Fruit fly (Drosophila melanogaster): Measurements from ENCODE around the gene CG6041.

DNA sequence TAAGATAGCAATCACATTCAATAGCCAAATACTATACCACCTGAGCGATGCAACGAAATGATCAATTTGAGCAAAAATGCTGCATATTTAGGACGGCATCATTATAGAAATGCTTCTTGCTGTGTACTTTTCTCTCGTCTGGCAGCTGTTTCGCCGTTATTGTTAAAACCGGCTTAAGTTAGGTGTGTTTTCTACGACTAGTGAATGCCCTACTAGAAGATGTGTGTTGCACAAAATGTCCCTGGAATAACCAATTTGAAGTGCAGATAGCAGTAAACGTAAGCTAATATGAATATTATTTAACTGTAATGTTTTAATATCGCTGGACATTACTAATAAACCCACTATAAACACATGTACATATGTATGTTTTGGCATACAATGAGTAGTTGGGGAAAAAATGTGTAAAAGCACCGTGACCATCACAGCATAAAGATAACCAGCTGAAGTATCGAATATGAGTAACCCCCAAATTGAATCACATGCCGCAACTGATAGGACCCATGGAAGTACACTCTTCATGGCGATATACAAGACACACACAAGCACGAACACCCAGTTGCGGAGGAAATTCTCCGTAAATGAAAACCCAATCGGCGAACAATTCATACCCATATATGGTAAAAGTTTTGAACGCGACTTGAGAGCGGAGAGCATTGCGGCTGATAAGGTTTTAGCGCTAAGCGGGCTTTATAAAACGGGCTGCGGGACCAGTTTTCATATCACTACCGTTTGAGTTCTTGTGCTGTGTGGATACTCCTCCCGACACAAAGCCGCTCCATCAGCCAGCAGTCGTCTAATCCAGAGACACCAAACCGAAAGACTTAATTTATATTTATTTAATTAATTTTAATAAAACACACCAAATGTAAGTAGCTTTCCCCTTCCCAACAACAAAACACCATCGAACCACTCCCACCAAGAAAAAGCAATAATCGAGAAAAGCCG is 47.5 kb upstream of the CG6041 start, which contains the start of gene Act5C:
- TF ChIP-seq Eip75B (GFP tag; optimal IDR thresholded peaks at IDR 0.05): peak; percentile 98
- TF ChIP-seq Blimp-1 (GFP tag; optimal IDR thresholded peaks at IDR 0.05): peak; percentile 86
- TF ChIP-seq CG15336 (GFP tag; IDR thresholded peaks at IDR 0.05): peak; percentile 96
- peak; percentile 98 for TF ChIP-seq topi (GFP tag; optimal IDR thresholded peaks at IDR 0.05)
- peak; percentile 97 for TF ChIP-seq CG6854 (GFP tag; optimal IDR thresholded peaks at IDR 0.05)

Measured in whole organism, prepupa.